Worm (Caenorhabditis elegans) whole organism, L1 larva: ENCODE results near the gene Y51H7C.13.
"Not testable (repeated sequence)": the region's sequence is repeated elsewhere in the genome, so short reads cannot be mapped to it uniquely, and the experiment has no call there.

Experiments
- C04F5.9 ChIP-seq: sonication (generic microtip); optimal IDR thresholded peaks from 2 replicates; lab custom pipeline; 2016; ENCODE audit warnings: missing genetic modification characterization, missing compliant biosample characterization
- nhr-76 ChIP-seq: sonication (generic microtip); optimal IDR thresholded peaks from 2 replicates; lab custom pipeline; 2017; ENCODE audit warnings: missing biosample characterization, missing genetic modification characterization

ce11 chrII:1467711-1468110 lies 1.4 kb upstream of the Y51H7C.13 start, which contains the start of gene Y51H7C.1:
- not testable (repeated sequence) for TF ChIP-seq C04F5.9; nhr-76 (tag; lab: Kevin White, UChicago)
